Worm (Caenorhabditis elegans) whole organism, L4 larva: Measurements from ENCODE around the gene C53B7.2.
A peak's percentile ranks its signal among the peaks of the same experiment; 100 is the strongest.

Source experiments
- Y75B8A.6 ChIP-seq: fragments of 200-800 bp; sonication (Bioruptor generic); IDR thresholded peaks from 2 replicates; pipeline ENCODE4 v1.3.6; 2022; ENCODE audit warnings: missing genetic modification reagents, missing genetic modification characterization, missing compliant biosample characterization
- ZK337.2 ChIP-seq: fragments of 200-800 bp; sonication (Bioruptor generic); IDR thresholded peaks from 2 replicates; pipeline ENCODE4 v1.3.6; 2022; ENCODE audit warnings: missing genetic modification reagents, missing genetic modification characterization, missing compliant biosample characterization
- aha-1 ChIP-seq: fragments of 150-350 bp; peaks from one replicate; lab custom pipeline; 2014; ENCODE audit warnings: missing biosample characterization, missing genetic modification characterization
- ceh-20 ChIP-seq: fragments of 200-800 bp; sonication (Bioruptor generic); IDR thresholded peaks from 2 replicates; pipeline ENCODE4 v1.3.6; 2022; ENCODE audit warnings: missing genetic modification reagents, missing genetic modification characterization, missing compliant biosample characterization
- daf-16 ChIP-seq, 3 experiments: sonication (generic microtip); optimal IDR thresholded peaks; 2 replicates each; lab custom pipeline; 2016 to 2017; ENCODE audit warnings: missing genetic modification characterization in 3 of 3, missing genetic modification reagents in 3 of 3, mild to moderate bottlenecking in 2 of 3, missing compliant biosample characterization in 2 of 3, missing biosample characterization in 1 of 3, moderate library complexity in 1 of 3
- dmd-6 ChIP-seq: fragments of 200-800 bp; sonication (Bioruptor generic); IDR thresholded peaks from 2 replicates; pipeline ENCODE4 v1.3.6; 2022; ENCODE audit warnings: missing genetic modification reagents, missing genetic modification characterization, missing compliant biosample characterization
- dmd-9 ChIP-seq: fragments of 200-800 bp; sonication (Bioruptor generic); IDR thresholded peaks from 2 replicates; pipeline ENCODE4 v1.3.6; 2022; ENCODE audit warnings: missing genetic modification reagents, missing genetic modification characterization, missing compliant biosample characterization
- dve-1 ChIP-seq: sonication (generic microtip); optimal IDR thresholded peaks from 2 replicates; lab custom pipeline; 2017; ENCODE audit warnings: antibody characterized with exemption, mild to moderate bottlenecking, missing genetic modification characterization, missing compliant biosample characterization; ENCODE audit not compliant: insufficient read depth
- gei-8 ChIP-seq: fragments of 200-800 bp; sonication (Bioruptor generic); optimal IDR thresholded peaks from 2 replicates; lab custom pipeline; 2018; ENCODE audit warnings: mild to moderate bottlenecking, missing genetic modification characterization, missing compliant biosample characterization
- hlh-11 ChIP-seq: fragments of 200-800 bp; sonication (Bioruptor generic); optimal IDR thresholded peaks from 2 replicates; lab custom pipeline; 2018; ENCODE audit warnings: mild to moderate bottlenecking, missing genetic modification characterization, missing compliant biosample characterization
- hlh-30 ChIP-seq: sonication (generic microtip); optimal IDR thresholded peaks from 2 replicates; lab custom pipeline; 2017; ENCODE audit warnings: antibody characterized with exemption, mild to moderate bottlenecking, missing genetic modification characterization, missing compliant biosample characterization; ENCODE audit not compliant: insufficient read depth
- lim-7 ChIP-seq: fragments of 200-800 bp; sonication (Bioruptor generic); IDR thresholded peaks from 2 replicates; pipeline ENCODE4 v1.3.6; 2022; ENCODE audit warnings: missing genetic modification characterization, missing compliant biosample characterization
- lin-38 ChIP-seq: fragments of 200-800 bp; sonication (Bioruptor generic); IDR thresholded peaks from 2 replicates; pipeline ENCODE4 v1.3.6; 2022; ENCODE audit warnings: missing genetic modification reagents, missing genetic modification characterization, missing compliant biosample characterization
- madf-5 ChIP-seq, 2 experiments: fragments of 200-800 bp; sonication (Bioruptor generic); IDR thresholded peaks; 2 replicates each; pipeline ENCODE4 v1.3.6; 2022; ENCODE audit warnings: missing compliant biosample characterization in 2 of 2, missing genetic modification characterization in 2 of 2
- madf-9 ChIP-seq: fragments of 200-800 bp; sonication (Bioruptor generic); conservative IDR thresholded peaks from 2 replicates; pipeline ENCODE4 v1.3.6; 2022; ENCODE audit warnings: missing genetic modification reagents, missing genetic modification characterization, missing compliant biosample characterization
- nhr-102 ChIP-seq: sonication (generic microtip); optimal IDR thresholded peaks from 2 replicates; lab custom pipeline; 2016; ENCODE audit warnings: mild to moderate bottlenecking, missing genetic modification characterization, moderate library complexity, missing compliant biosample characterization
- nhr-11 ChIP-seq: fragments of 150-350 bp; optimal IDR thresholded peaks from 2 replicates; lab custom pipeline; 2014; ENCODE audit warnings: missing biosample characterization, missing genetic modification characterization
- nhr-25 ChIP-seq: sonication (generic microtip); optimal IDR thresholded peaks from 2 replicates; lab custom pipeline; 2017; ENCODE audit warnings: missing genetic modification characterization, mild to moderate bottlenecking, missing compliant biosample characterization, antibody characterized with exemption, moderate library complexity, borderline replicate concordance; ENCODE audit not compliant: insufficient read depth
- nhr-28 ChIP-seq: fragments of 150-350 bp; optimal IDR thresholded peaks from 2 replicates; lab custom pipeline; 2014; ENCODE audit warnings: missing biosample characterization, missing genetic modification characterization
- nhr-41 ChIP-seq: fragments of 200-800 bp; sonication (Bioruptor generic); IDR thresholded peaks from 2 replicates; pipeline ENCODE4 v1.3.6; 2022; ENCODE audit warnings: missing genetic modification reagents, missing genetic modification characterization, missing compliant biosample characterization
- nhr-76 ChIP-seq: fragments of 150-350 bp; optimal IDR thresholded peaks from 2 replicates; lab custom pipeline; 2014; ENCODE audit warnings: missing biosample characterization, missing genetic modification characterization
- pha-4 ChIP-seq, 2 experiments: fragments of 150-350 bp in 1 of 2; fragments of 200-800 bp in 1 of 2; sonication (Bioruptor generic) in 1 of 2; IDR thresholded peaks in 1 of 2; optimal IDR thresholded peaks in 1 of 2; 2 replicates each; pipeline versions ENCODE4 v1.3.6 to Lab custom; 2014 to 2022; ENCODE audit warnings: missing genetic modification characterization in 2 of 2, missing genetic modification reagents in 2 of 2, missing biosample characterization in 1 of 2, missing compliant biosample characterization in 1 of 2
- pqm-1 ChIP-seq: sonication (generic microtip); optimal IDR thresholded peaks from 2 replicates; lab custom pipeline; 2017; ENCODE audit warnings: missing biosample characterization, missing genetic modification characterization
- saeg-2 ChIP-seq: fragments of 200-800 bp; sonication (Bioruptor generic); IDR thresholded peaks from 2 replicates; pipeline ENCODE4 v1.3.6; 2022; ENCODE audit warnings: missing genetic modification reagents, missing genetic modification characterization, missing compliant biosample characterization
- set-16 ChIP-seq: fragments of 200-800 bp; sonication (Bioruptor generic); IDR thresholded peaks from 2 replicates; pipeline ENCODE4 v1.3.6; 2022; ENCODE audit warnings: missing genetic modification reagents, missing genetic modification characterization, missing compliant biosample characterization
- unc-62 ChIP-seq, 3 experiments: fragments of 150-350 bp in 1 of 3; sonication (generic microtip); optimal IDR thresholded peaks in 2 of 3; peaks in 1 of 3; 1 replicate in 1 of 3; 2 replicates in 2 of 3; lab custom pipeline; 2014 to 2017; ENCODE audit warnings: missing biosample characterization in 3 of 3, missing genetic modification characterization in 3 of 3, missing genetic modification reagents in 3 of 3, missing genotype in 1 of 3
- zag-1 ChIP-seq: fragments of 150-350 bp; optimal IDR thresholded peaks from 2 replicates; lab custom pipeline; 2014; ENCODE audit warnings: missing biosample characterization, missing genetic modification characterization

Gene C53B7.2

DNA sequence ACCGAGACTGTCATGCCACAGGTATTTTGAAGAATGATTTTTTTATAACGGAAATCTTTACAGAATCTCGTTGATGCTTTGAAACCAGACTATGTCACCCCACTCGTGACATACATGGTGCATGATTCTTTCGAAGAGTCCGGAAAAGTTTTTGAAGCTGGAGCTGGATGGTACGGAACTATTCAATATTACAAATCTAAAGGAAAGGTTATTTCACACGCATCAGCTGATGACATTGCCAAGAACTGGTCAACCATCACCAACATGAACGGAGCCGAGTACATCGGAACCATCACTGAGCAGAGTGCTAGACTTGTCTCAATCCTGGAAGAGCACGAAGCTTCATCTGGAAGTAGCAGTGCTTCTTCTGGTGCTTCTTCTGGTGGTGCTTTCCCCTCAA, 26.9 kb upstream of the C53B7.2 start:
- TF ChIP-seq unc-62 (GFP tag; optimal IDR thresholded peaks at IDR 0.05 in 1 of 2; lab: Kevin White, UChicago), result peak in 1 of 2 experiments; percentile 94
- no peak for TF ChIP-seq unc-62 (tag; optimal IDR thresholded peaks at IDR 0.05; lab: Kevin White, UChicago)
- TF ChIP-seq nhr-76, result no peak

DNA sequence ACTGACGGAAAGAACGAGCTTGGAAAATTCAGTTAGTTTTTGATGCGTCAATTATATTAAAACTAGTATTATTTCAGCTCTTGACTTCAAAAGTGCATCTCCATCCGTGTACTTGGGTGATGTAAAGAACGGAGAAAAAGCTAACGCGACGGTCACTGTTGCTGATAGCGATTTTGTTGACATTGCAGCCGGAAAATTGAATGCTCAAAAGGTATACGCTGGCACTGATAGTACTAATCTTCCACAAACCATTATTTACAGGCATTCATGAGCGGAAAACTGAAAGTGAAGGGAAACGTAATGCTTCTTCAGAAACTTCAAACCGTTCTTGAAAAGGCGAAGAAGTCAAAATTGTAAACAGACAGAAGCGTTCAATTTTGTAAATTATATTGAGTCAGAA, 26.4 kb upstream of the C53B7.2 start:
- TF ChIP-seq nhr-28 (tag; lab: Kevin White, UChicago) (peak; percentile 61), madf-5 (GFP tag; IDR thresholded peaks at IDR 0.05; lab: Robert Waterston, UW) (no peak), pha-4 (GFP tag; IDR thresholded peaks at IDR 0.05; lab: Robert Waterston, UW) (no peak), pha-4 (tag; optimal IDR thresholded peaks at IDR 0.05; lab: Kevin White, UChicago) (no peak), hlh-11 (tag; lab: Kevin White, UChicago) (peak; percentile 28), nhr-41 (no peak), daf-16 (GFP tag; optimal IDR thresholded peaks at IDR 0.05; lab: Kevin White, UChicago) (no peak), daf-16 (tag; optimal IDR thresholded peaks at IDR 0.05; lab: Kevin White, UChicago) (peak; percentile 95), pqm-1 (tag; lab: Kevin White, UChicago) (peak; percentile 72), dmd-9 (GFP tag; lab: Robert Waterston, UW) (no peak), dve-1 (tag; lab: Kevin White, UChicago) (peak; percentile 21), lim-7 (GFP tag; lab: Robert Waterston, UW) (no peak), Y75B8A.6 (GFP tag; lab: Robert Waterston, UW) (no peak), madf-9 (GFP tag; lab: Robert Waterston, UW) (no peak), saeg-2 (GFP tag; lab: Robert Waterston, UW) (no peak), dmd-6 (GFP tag; lab: Robert Waterston, UW) (peak; percentile 38; the same call in 1 of the 2 replicates)

DNA sequence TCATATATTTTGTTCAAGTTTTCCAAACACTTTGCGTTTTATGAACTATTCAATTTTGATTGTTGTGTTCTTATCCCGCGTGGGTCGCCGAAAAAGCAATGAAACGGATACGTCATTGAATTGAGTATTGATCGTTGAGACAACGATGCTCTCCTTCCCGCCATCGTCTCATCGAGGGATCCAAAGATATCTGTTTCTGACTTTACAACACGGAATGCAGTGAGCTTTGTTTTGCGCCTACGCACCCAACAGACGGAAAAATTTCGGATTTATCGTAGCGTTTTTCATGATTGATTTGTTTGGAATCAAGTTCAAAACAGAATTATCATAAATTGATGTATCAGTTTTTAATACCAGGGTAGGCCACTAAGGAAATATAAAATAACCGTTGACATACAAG, 23.5 kb upstream of the C53B7.2 start:
- TF ChIP-seq aha-1 (tag; lab: Kevin White, UChicago) (peak; percentile 88), nhr-102 (no peak)

DNA sequence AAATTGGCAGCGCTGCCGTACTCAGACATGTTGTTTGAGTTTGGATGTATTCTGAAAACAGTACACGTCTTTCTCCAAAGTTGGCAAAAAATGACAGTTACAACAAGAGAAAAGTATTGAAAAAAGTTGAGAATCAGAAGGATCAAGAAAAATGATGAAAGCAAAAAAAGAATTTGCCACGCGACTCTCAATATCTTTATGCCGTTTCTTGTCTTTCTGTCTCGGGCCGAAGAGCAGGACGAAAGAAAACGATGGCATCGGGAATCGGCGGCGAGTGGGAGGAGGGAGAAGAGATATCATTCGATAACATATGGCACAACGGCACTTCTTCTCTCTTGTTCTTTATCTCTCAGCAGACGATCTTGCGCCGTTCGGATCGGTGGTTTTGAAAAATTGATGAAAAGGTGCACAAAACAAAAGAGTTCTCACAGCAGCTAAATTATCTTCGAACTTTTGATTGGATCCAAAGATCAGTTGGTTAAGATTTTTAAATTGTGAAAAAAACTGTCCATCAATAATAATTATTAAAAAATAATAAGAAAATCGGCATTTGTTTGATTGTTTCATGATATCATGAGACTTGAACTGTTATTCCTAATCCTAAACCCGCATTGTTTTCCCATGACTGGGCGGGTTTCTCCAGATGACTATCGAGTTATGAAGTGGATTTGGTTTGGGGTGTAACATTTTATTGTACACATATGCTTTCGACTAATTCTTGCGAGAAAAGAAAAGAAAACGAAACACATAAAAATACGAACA, 22.6 kb upstream of the C53B7.2 start, which contains the start of gene gei-15:
Gene gei-15, minus strand, starts transcription at position 51 of the 762 bp plus-strand sequence.
- TF ChIP-seq gei-8 (GFP tag; lab: Kevin White, UChicago), result no peak
- peak; percentile 55 for TF ChIP-seq hlh-11 (tag; lab: Kevin White, UChicago)
- peak; percentile 1 for TF ChIP-seq nhr-11
- TF ChIP-seq aha-1 (tag; lab: Kevin White, UChicago), result peak; percentile 63
- TF ChIP-seq hlh-30 (tag; lab: Kevin White, UChicago), result no peak

DNA sequence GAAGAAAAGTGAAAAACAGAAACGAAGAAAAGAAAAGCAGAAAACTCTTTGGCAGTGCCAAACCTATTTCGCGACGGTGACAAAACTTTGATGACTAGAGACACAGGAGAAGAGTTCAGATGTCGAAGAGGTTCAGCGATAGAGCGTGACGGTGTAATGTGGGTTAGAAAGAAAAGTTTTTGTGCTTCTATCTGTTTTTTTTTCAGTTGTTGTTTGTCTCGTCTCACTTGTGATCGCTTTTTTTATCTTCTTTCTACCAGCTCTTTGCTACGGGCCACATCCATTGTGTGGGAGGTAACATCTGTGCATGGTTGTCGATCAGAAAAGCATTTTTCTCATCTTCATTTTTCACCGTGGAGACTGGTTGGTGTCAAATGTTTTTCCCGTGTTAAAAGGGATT, 20.2 kb upstream of the C53B7.2 start, which contains the start of gene F41B4.1:
Gene F41B4.1, minus strand, starts transcription at position 23 of the 400 bp plus-strand sequence.
- TF ChIP-seq dmd-6 (GFP tag; lab: Robert Waterston, UW) (peak; percentile 11; the same call in 1 of the 2 replicates), hlh-11 (tag; lab: Kevin White, UChicago) (peak; percentile 69), zag-1 (tag; lab: Kevin White, UChicago) (no peak), ceh-20 (GFP tag; lab: Robert Waterston, UW) (0 out of 2 replicates have a peak, but pooled peaks have one; percentile 54), hlh-30 (tag; lab: Kevin White, UChicago) (peak; percentile 14), ZK337.2 (GFP tag; lab: Robert Waterston, UW) (0 out of 2 replicates have a peak, but pooled peaks have one; percentile 20), lin-38 (GFP tag; lab: Robert Waterston, UW) (no peak), nhr-25 (no peak), saeg-2 (GFP tag; lab: Robert Waterston, UW) (no peak), daf-16 (GFP tag; optimal IDR thresholded peaks at IDR 0.05; lab: Kevin White, UChicago) (peak in 1 of 2 experiments; percentile 82), daf-16 (tag; optimal IDR thresholded peaks at IDR 0.05; lab: Kevin White, UChicago) (no peak), set-16 (no peak), nhr-11 (peak; percentile 55)
